Fruit fly (Drosophila melanogaster) whole organism, embryonic: ENCODE data around the gene CG31805.

ENCODE experiments used
- CG12155 ChIP-seq: fragments of 200-800 bp; sonication (Bioruptor generic); optimal IDR thresholded peaks from 3 replicates; lab custom pipeline; 2016; ENCODE audit warnings: missing biosample characterization, missing genetic modification characterization
- Dfd ChIP-seq, 2 experiments: fragments of >200 bp; optimal IDR thresholded peaks; 2 replicates each; lab custom pipeline; 2017; ENCODE audit warnings: missing biosample characterization in 2 of 2, missing genetic modification characterization in 2 of 2
- Sox102F ChIP-seq: fragments of 200-800 bp; sonication (Bioruptor generic); optimal IDR thresholded peaks from 2 replicates; lab custom pipeline; 2018; ENCODE audit warnings: missing biosample characterization, mild to moderate bottlenecking, missing genetic modification characterization, moderate library complexity
- ewg ChIP-seq: fragments of 200-800 bp; sonication (Bioruptor generic); optimal IDR thresholded peaks from 3 replicates; lab custom pipeline; 2017; ENCODE audit warnings: mild to moderate bottlenecking, missing biosample characterization, missing genetic modification reagents, missing genetic modification characterization
- gt ChIP-seq: fragments of 200-800 bp; sonication (Bioruptor generic); IDR thresholded peaks from 2 replicates; pipeline ENCODE4 v1.3.6; 2022; ENCODE audit warnings: missing biosample characterization, missing genetic modification characterization
- otp ChIP-seq: fragments of 200-800 bp; sonication (Bioruptor generic); IDR thresholded peaks from 3 replicates; pipeline ENCODE4, ENCODE4 v1.3.6; 2022; ENCODE audit warnings: missing biosample characterization, missing genetic modification characterization
- salm ChIP-seq: fragments of 200-800 bp; sonication (Bioruptor generic); optimal IDR thresholded peaks from 2 replicates; lab custom pipeline; 2018; ENCODE audit warnings: missing biosample characterization, mild to moderate bottlenecking, missing genetic modification characterization
- tgo ChIP-seq: fragments of 200-800 bp; sonication (Bioruptor generic); IDR thresholded peaks from 3 replicates; pipeline ENCODE4 v1.3.6; 2022; ENCODE audit warnings: missing biosample characterization, missing genetic modification characterization
- wek ChIP-seq: fragments of 200-800 bp; sonication (Bioruptor generic); optimal IDR thresholded peaks from 3 replicates; lab custom pipeline; 2018; ENCODE audit warnings: missing biosample characterization, mild to moderate bottlenecking, missing genetic modification characterization, moderate library complexity

DNA sequence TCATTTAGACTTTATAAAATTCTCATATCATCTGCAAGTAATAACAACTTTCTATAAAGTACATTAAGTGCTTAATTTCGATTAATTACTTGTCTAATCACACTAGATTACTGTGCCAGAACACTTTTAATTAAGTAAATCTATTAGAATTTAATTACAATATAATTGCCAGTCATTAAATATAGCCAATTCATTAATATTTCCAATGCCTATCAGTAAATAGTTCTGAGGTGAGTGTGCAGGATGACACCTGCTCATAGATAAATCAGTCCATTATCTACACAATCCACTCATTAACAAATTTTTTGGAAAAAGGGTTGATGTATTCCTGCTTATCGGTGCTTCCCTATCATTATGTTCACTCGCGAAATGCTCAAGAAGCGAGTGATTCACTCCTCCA, 15.6 kb downstream of the CG31805 start:
- TF ChIP-seq Dfd (GFP tag; optimal IDR thresholded peaks at IDR 0.05; lab: Kevin White, UChicago) (no peak), salm (tag; lab: Kevin White, UChicago) (no peak), otp (GFP tag; lab: Robert Waterston, UW) (no peak), tgo (GFP tag; lab: Robert Waterston, UW) (no peak), ewg (GFP tag; lab: Kevin White, UChicago) (no peak), Sox102F (GFP tag; lab: Kevin White, UChicago) (no peak), wek (GFP tag; lab: Kevin White, UChicago) (no peak), gt (no peak), CG12155 (GFP tag; lab: Kevin White, UChicago) (no peak)
